Fruit fly (Drosophila melanogaster): ENCODE data around the gene IFT46.

The IFT46 gene

DNA sequence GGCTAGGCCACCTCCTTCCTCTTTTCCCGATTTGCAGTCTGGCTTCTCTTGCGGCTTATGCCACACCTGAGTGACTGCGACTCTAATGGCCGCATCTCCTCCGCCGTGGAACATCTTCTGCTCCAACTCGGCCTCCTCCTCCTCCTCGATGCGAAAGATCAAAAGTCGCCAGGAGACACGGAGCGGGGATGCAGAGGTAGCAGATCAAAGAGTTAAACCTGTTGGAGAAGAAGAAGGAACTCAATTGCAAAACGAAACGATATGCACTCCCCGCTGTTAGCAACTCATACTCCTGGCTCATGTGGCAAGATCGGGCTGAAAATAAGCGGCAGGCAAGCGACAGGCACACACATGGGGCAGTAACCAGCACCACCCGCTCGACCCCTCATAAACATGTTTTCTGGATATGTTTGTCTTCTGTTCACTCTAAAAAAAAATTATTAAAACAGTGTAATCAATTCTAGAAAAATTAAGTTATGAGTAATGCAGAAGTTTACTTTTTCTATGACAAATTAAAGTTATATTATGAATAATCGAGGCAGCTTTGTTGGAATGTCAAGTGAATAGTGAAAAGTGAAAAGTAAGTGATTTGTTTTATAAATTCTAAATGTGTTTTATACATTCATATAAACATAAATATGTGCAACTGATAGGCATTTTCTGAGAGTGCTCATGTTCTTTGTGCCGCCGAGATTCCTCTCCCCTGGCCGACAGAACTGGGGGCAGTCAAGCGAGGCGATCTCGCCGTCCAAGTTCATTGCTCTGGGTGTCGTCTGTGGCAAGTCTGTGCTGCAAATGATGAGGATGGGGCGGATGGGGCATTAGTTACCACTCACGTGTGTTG is 49.0 kb upstream of the IFT46 start (continued):
- TF ChIP-seq Dfd (GFP tag; optimal IDR thresholded peaks at IDR 0.05) = no peak
- peak; percentile 27; the same call in 1 of the 2 replicates for TF ChIP-seq Drgx (GFP tag; IDR thresholded peaks at IDR 0.05)
- no peak for TF ChIP-seq Meics (GFP tag; optimal IDR thresholded peaks at IDR 0.05)
- no peak for TF ChIP-seq CG6765 (GFP tag; optimal IDR thresholded peaks at IDR 0.05)
- TF ChIP-seq CG2116 (GFP tag; optimal IDR thresholded peaks at IDR 0.05) = no peak
- TF ChIP-seq CG10462 (GFP tag; optimal IDR thresholded peaks at IDR 0.05) = no peak
- no peak for TF ChIP-seq CG4424 (GFP tag; optimal IDR thresholded peaks at IDR 0.05)
- TF ChIP-seq CG8089 (GFP tag; optimal IDR thresholded peaks at IDR 0.05) = no peak
- TF ChIP-seq MBD-R2 (GFP tag; IDR thresholded peaks at IDR 0.05) = no peak
- no peak for TF ChIP-seq CG33213 (GFP tag; optimal IDR thresholded peaks at IDR 0.05)
- TF ChIP-seq CG4854 (GFP tag; optimal IDR thresholded peaks at IDR 0.05) = no peak
- no peak for TF ChIP-seq CG10565 (GFP tag; optimal IDR thresholded peaks at IDR 0.05)
- no peak for TF ChIP-seq vfl (GFP tag; optimal IDR thresholded peaks at IDR 0.05)
- no peak for TF ChIP-seq CG1233 (GFP tag; optimal IDR thresholded peaks at IDR 0.05)
- no peak for TF ChIP-seq usp (GFP tag; optimal IDR thresholded peaks at IDR 0.05)
- TF ChIP-seq nom (GFP tag; optimal IDR thresholded peaks at IDR 0.05) = peak; percentile 78
- TF ChIP-seq Dp (GFP tag; optimal IDR thresholded peaks at IDR 0.05) = no peak
- TF ChIP-seq CG13624 (GFP tag; optimal IDR thresholded peaks at IDR 0.05) = no peak
- TF ChIP-seq hb (GFP tag; IDR thresholded peaks at IDR 0.05; ENCODE audit: partially characterized antibody) = no peak
- peak; percentile 62 for TF ChIP-seq lbe (GFP tag; optimal IDR thresholded peaks at IDR 0.05)
- no peak for TF ChIP-seq slp2 (GFP tag; optimal IDR thresholded peaks at IDR 0.05)
- TF ChIP-seq CG7357 (GFP tag; IDR thresholded peaks at IDR 0.05) = no peak
- no peak for TF ChIP-seq ac (GFP tag; optimal IDR thresholded peaks at IDR 0.05)
- TF ChIP-seq CG9797 (GFP tag; optimal IDR thresholded peaks at IDR 0.05) = no peak
- no peak for TF ChIP-seq CG12299 (tag; optimal IDR thresholded peaks at IDR 0.05)
- TF ChIP-seq tna (GFP tag; IDR thresholded peaks at IDR 0.05; ENCODE audit: partially characterized antibody) = no peak
- no peak for TF ChIP-seq dimm (GFP tag; IDR thresholded peaks at IDR 0.05)
- no peak for TF ChIP-seq CG15514 (GFP tag; optimal IDR thresholded peaks at IDR 0.05)
- TF ChIP-seq CG6854 (GFP tag; optimal IDR thresholded peaks at IDR 0.05) = no peak
- no peak for TF ChIP-seq Opbp (GFP tag; IDR thresholded peaks at IDR 0.05; ENCODE audit: partially characterized antibody)
- TF ChIP-seq Elba2 (GFP tag; optimal IDR thresholded peaks at IDR 0.05) = no peak
- TF ChIP-seq Taf1 (GFP tag; IDR thresholded peaks at IDR 0.05) = no peak
- no peak for TF ChIP-seq Atf3 (GFP tag; optimal IDR thresholded peaks at IDR 0.05)
- 0 out of 3 replicates have a peak, but pooled peaks have one; percentile 17 for TF ChIP-seq Optix (GFP tag; IDR thresholded peaks at IDR 0.05)
- TF ChIP-seq corto (GFP tag; optimal IDR thresholded peaks at IDR 0.05) = peak; percentile 48
- no peak for TF ChIP-seq CG7963 (GFP tag; IDR thresholded peaks at IDR 0.05; ENCODE audit: partially characterized antibody)
- peak; percentile 63 for TF ChIP-seq sens (GFP tag)
- TF ChIP-seq vnd (GFP tag; IDR thresholded peaks at IDR 0.05; ENCODE audit: partially characterized antibody) = no peak
- TF ChIP-seq repo (GFP tag; optimal IDR thresholded peaks at IDR 0.05) = no peak

DNA sequence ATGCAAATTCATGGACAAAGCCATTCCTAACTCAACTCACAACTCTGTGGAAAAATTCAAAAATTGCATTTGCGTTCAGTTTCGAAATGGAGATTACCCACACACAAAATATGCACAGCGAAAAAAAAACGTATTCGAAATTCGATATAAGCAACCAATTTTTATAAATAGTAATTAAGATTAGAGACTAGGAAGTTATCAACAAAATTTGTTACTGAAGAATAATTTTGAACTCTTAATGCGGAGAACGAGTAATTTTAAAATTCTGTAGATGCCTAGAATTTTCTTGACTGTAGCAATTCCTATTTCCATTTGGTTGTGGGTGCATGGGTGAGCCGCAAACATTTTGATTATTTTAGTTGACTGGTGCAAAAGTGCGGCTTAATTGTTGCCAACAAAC is 47.5 kb upstream of the IFT46 start:
- TF ChIP-seq stc (GFP tag; IDR thresholded peaks at IDR 0.05) (no peak), prd (optimal IDR thresholded peaks at IDR 0.05) (no peak), prd (GFP tag; IDR thresholded peaks at IDR 0.05) (no peak), chinmo (GFP tag; IDR thresholded peaks at IDR 0.05; ENCODE audit: partially characterized antibody) (no peak), chm (GFP tag; IDR thresholded peaks at IDR 0.05) (no peak), CG1024 (GFP tag; IDR thresholded peaks at IDR 0.05) (no peak), CG13424 (tag; optimal IDR thresholded peaks at IDR 0.05) (no peak), vvl (GFP tag; IDR thresholded peaks at IDR 0.05) (no peak), sr (GFP tag; IDR thresholded peaks at IDR 0.05) (no peak), CG34224 (GFP tag; IDR thresholded peaks at IDR 0.05; ENCODE audit: partially characterized antibody) (no peak), cad (GFP tag; optimal IDR thresholded peaks at IDR 0.05) (no peak), Neu2 (GFP tag; optimal IDR thresholded peaks at IDR 0.05; ENCODE audit: borderline replicate concordance) (no peak), Mes4 (GFP tag; optimal IDR thresholded peaks at IDR 0.05) (no peak), cas (GFP tag; IDR thresholded peaks at IDR 0.05) (no peak)
